Fruit fly (Drosophila melanogaster) whole organism, embryonic: ENCODE results near the gene RpL35.
A peak's percentile ranks its signal among the peaks of the same experiment; 100 is the strongest.

ENCODE experiments used
- Ada2b ChIP-seq: fragments of 200-800 bp; sonication (Bioruptor generic); IDR thresholded peaks from 2 replicates; pipeline ENCODE4 v1.3.6; 2022; ENCODE audit warnings: missing biosample characterization, missing genetic modification characterization
- Adf1 ChIP-seq: fragments of 200-800 bp; sonication (Bioruptor generic); IDR thresholded peaks from 2 replicates; pipeline ENCODE4 v1.3.6; 2022; ENCODE audit warnings: missing biosample characterization, missing genetic modification characterization
- Atf6 ChIP-seq: fragments of 200-800 bp; sonication (Bioruptor generic); IDR thresholded peaks from 2 replicates; pipeline ENCODE4 v1.3.6; 2022; ENCODE audit warnings: missing biosample characterization, missing genetic modification characterization
- Blimp-1 ChIP-seq: fragments of 200-800 bp; sonication (Bioruptor generic); optimal IDR thresholded peaks from 3 replicates; lab custom pipeline; 2018; ENCODE audit warnings: missing biosample characterization, missing genetic modification characterization, mild to moderate bottlenecking, moderate library complexity, missing genetic modification reagents
- C15 ChIP-seq: fragments of 200-800 bp; sonication (Bioruptor generic); IDR thresholded peaks from 3 replicates; pipeline ENCODE4 v1.3.6; 2022; ENCODE audit warnings: missing biosample characterization, missing genetic modification characterization
- CG1024 ChIP-seq: fragments of 200-800 bp; sonication (Bioruptor generic); IDR thresholded peaks from 2 replicates; pipeline ENCODE4 v1.3.6; 2022; ENCODE audit warnings: missing biosample characterization, missing genetic modification characterization
- CG10565 ChIP-seq: fragments of 200-800 bp; sonication (Bioruptor generic); optimal IDR thresholded peaks from 3 replicates; lab custom pipeline; 2016; ENCODE audit warnings: missing biosample characterization, mild to moderate bottlenecking, missing genetic modification characterization
- CG12104 ChIP-seq: fragments of 200-800 bp; sonication (Bioruptor generic); optimal IDR thresholded peaks from 3 replicates; lab custom pipeline; 2016; ENCODE audit warnings: missing biosample characterization, missing genetic modification characterization
- CG13296 ChIP-seq: fragments of 200-800 bp; sonication (Bioruptor generic); optimal IDR thresholded peaks from 3 replicates; lab custom pipeline; 2018; ENCODE audit warnings: missing biosample characterization, mild to moderate bottlenecking, missing genetic modification characterization
- CG13894 ChIP-seq: fragments of 200-800 bp; sonication (Bioruptor generic); optimal IDR thresholded peaks from 3 replicates; lab custom pipeline; 2018; ENCODE audit warnings: missing biosample characterization, mild to moderate bottlenecking, missing genetic modification characterization, moderate library complexity
- CG14860 ChIP-seq: fragments of 200-800 bp; sonication (Bioruptor generic); IDR thresholded peaks from 3 replicates; pipeline ENCODE4 v1.3.6; 2022; ENCODE audit warnings: missing biosample characterization, missing genetic modification characterization; ENCODE audit not compliant: partially characterized antibody
- CG15011 ChIP-seq: fragments of 200-800 bp; sonication (Bioruptor generic); optimal IDR thresholded peaks from 3 replicates; lab custom pipeline; 2018; ENCODE audit warnings: missing biosample characterization, mild to moderate bottlenecking, missing genetic modification characterization
- CG1647 ChIP-seq: fragments of 200-800 bp; sonication (Bioruptor generic); optimal IDR thresholded peaks from 3 replicates; lab custom pipeline; 2016; ENCODE audit warnings: missing biosample characterization, missing genetic modification characterization
- CG30431 ChIP-seq: fragments of 200-800 bp; sonication (Bioruptor generic); optimal IDR thresholded peaks from 2 replicates; lab custom pipeline; 2017; ENCODE audit warnings: missing biosample characterization, missing genetic modification characterization
- CG31388 ChIP-seq: fragments of 200-800 bp; sonication (Bioruptor generic); optimal IDR thresholded peaks from 2 replicates; lab custom pipeline; 2016; ENCODE audit warnings: missing biosample characterization, missing genetic modification characterization
- CG32772 ChIP-seq: fragments of 200-800 bp; sonication (Bioruptor generic); IDR thresholded peaks from 2 replicates; pipeline ENCODE4 v1.3.6; 2022; ENCODE audit warnings: missing biosample characterization, missing genetic modification characterization
- CG34376 ChIP-seq: fragments of 200-800 bp; sonication (Bioruptor generic); optimal IDR thresholded peaks from 2 replicates; lab custom pipeline; 2018; ENCODE audit warnings: missing biosample characterization, mild to moderate bottlenecking, missing genetic modification characterization
- CG7556 ChIP-seq: fragments of 200-800 bp; sonication (Bioruptor generic); optimal IDR thresholded peaks from 2 replicates; lab custom pipeline; 2017; ENCODE audit warnings: missing biosample characterization, mild to moderate bottlenecking, missing genetic modification characterization
- CG7839 ChIP-seq: fragments of 200-800 bp; sonication (Bioruptor generic); optimal IDR thresholded peaks from 3 replicates; lab custom pipeline; 2018; ENCODE audit warnings: missing biosample characterization, mild to moderate bottlenecking, missing genetic modification characterization, moderate library complexity
- CG8089 ChIP-seq: fragments of 200-800 bp; sonication (Bioruptor generic); optimal IDR thresholded peaks from 3 replicates; lab custom pipeline; 2016; ENCODE audit warnings: missing biosample characterization, missing genetic modification characterization
- CG9727 ChIP-seq: fragments of 200-800 bp; sonication (Bioruptor generic); optimal IDR thresholded peaks from 3 replicates; lab custom pipeline; 2017; ENCODE audit warnings: missing biosample characterization, mild to moderate bottlenecking, missing genetic modification characterization
- D19A ChIP-seq: fragments of 200-800 bp; optimal IDR thresholded peaks from 3 replicates; lab custom pipeline; 2019; ENCODE audit warnings: missing biosample characterization, mild to moderate bottlenecking, missing genetic modification characterization, moderate library complexity
- Eip74EF ChIP-seq, 2 experiments: fragments of 200-800 bp in 1 of 2; fragments of >200 bp in 1 of 2; sonication (Bioruptor generic) in 1 of 2; optimal IDR thresholded peaks; 2 replicates each; lab custom pipeline; 2017 to 2019; ENCODE audit warnings: missing biosample characterization in 2 of 2, missing genetic modification characterization in 2 of 2, mild to moderate bottlenecking in 1 of 2, moderate library complexity in 1 of 2
- Hand ChIP-seq: fragments of 200-800 bp; sonication (Bioruptor generic); optimal IDR thresholded peaks from 2 replicates; lab custom pipeline; 2017; ENCODE audit warnings: mild to moderate bottlenecking, missing biosample characterization, missing genetic modification reagents, missing genetic modification characterization
- Lim3 ChIP-seq: fragments of 200-800 bp; sonication (Bioruptor generic); IDR thresholded peaks from 2 replicates; pipeline ENCODE4 v1.3.6; 2022; ENCODE audit warnings: missing biosample characterization, missing genetic modification characterization
- Lpt ChIP-seq: fragments of >200 bp; optimal IDR thresholded peaks from 2 replicates; lab custom pipeline; 2018; ENCODE audit warnings: missing biosample characterization, missing genetic modification characterization
- Myb ChIP-seq: fragments of 200-800 bp; sonication (Bioruptor generic); optimal IDR thresholded peaks from 2 replicates; lab custom pipeline; 2016; ENCODE audit warnings: missing biosample characterization, missing genetic modification characterization
- NC2α ChIP-seq: fragments of 200-800 bp; sonication (Bioruptor generic); optimal IDR thresholded peaks from 2 replicates; lab custom pipeline; 2016; ENCODE audit warnings: missing biosample characterization, missing genetic modification characterization
- Tbp ChIP-seq: fragments of >200 bp; optimal IDR thresholded peaks from 2 replicates; lab custom pipeline; 2018; ENCODE audit warnings: missing biosample characterization, missing genetic modification characterization
- Xbp1 ChIP-seq: fragments of 200-800 bp; sonication (Bioruptor generic); optimal IDR thresholded peaks from 3 replicates; lab custom pipeline; 2016; ENCODE audit warnings: missing biosample characterization, mild to moderate bottlenecking, missing genetic modification characterization
- ab ChIP-seq: fragments of 200-800 bp; sonication (Bioruptor generic); optimal IDR thresholded peaks from 2 replicates; lab custom pipeline; 2016; ENCODE audit warnings: missing biosample characterization, missing genetic modification characterization
- ase ChIP-seq: fragments of 200-800 bp; sonication (Bioruptor generic); IDR thresholded peaks from 3 replicates; pipeline ENCODE4 v1.3.6; 2022; ENCODE audit warnings: missing biosample characterization, missing genetic modification characterization
- bigmax ChIP-seq: fragments of 200-800 bp; sonication (Bioruptor generic); optimal IDR thresholded peaks from 2 replicates; lab custom pipeline; 2018; ENCODE audit warnings: missing biosample characterization, mild to moderate bottlenecking, missing genetic modification characterization
- cad ChIP-seq: fragments of >200 bp; optimal IDR thresholded peaks from 2 replicates; lab custom pipeline; 2017; ENCODE audit warnings: missing biosample characterization, missing genetic modification characterization
- chm ChIP-seq: fragments of 200-800 bp; sonication (Bioruptor generic); IDR thresholded peaks from 2 replicates; pipeline ENCODE4 v1.3.6; 2022; ENCODE audit warnings: missing biosample characterization, missing genetic modification characterization
- emc ChIP-seq: fragments of 200-800 bp; sonication (Bioruptor generic); optimal IDR thresholded peaks from 2 replicates; lab custom pipeline; 2016; ENCODE audit warnings: missing biosample characterization, missing genetic modification characterization
- gcm2 ChIP-seq: fragments of 200-800 bp; sonication (Bioruptor generic); optimal IDR thresholded peaks from 2 replicates; lab custom pipeline; 2016; ENCODE audit warnings: missing biosample characterization, missing genetic modification characterization
- gsb-n ChIP-seq: fragments of 200-800 bp; sonication (Bioruptor generic); optimal IDR thresholded peaks from 3 replicates; lab custom pipeline; 2018; ENCODE audit warnings: missing biosample characterization, mild to moderate bottlenecking, missing genetic modification characterization
- lmd ChIP-seq: fragments of 200-800 bp; sonication (Bioruptor generic); IDR thresholded peaks from 2 replicates; pipeline ENCODE4 v1.3.6; 2022; ENCODE audit warnings: missing biosample characterization, missing genetic modification characterization
- nau ChIP-seq: fragments of 200-800 bp; sonication (Bioruptor generic); optimal IDR thresholded peaks from 3 replicates; lab custom pipeline; 2017; ENCODE audit warnings: missing biosample characterization, mild to moderate bottlenecking, missing genetic modification characterization, missing genetic modification reagents
- pan ChIP-seq, 4 experiments: fragments of >200 bp in 3 of 4; fragments of 200-800 bp in 1 of 4; sonication (Bioruptor generic) in 1 of 4; optimal IDR thresholded peaks in 3 of 4; IDR thresholded peaks in 1 of 4; 2 replicates each; pipeline versions ENCODE4 v1.3.6 to Lab custom; 2017 to 2022; ENCODE audit warnings: missing biosample characterization in 2 of 4, missing genetic modification characterization in 2 of 4, mixed read lengths in 1 of 4
- sqz ChIP-seq: fragments of 200-800 bp; sonication (Bioruptor generic); optimal IDR thresholded peaks from 3 replicates; lab custom pipeline; 2018; ENCODE audit warnings: missing biosample characterization, mild to moderate bottlenecking, missing genetic modification characterization
- toy ChIP-seq: fragments of 200-800 bp; sonication (Bioruptor generic); IDR thresholded peaks from 2 replicates; pipeline ENCODE4 v1.3.6; 2022; ENCODE audit warnings: missing biosample characterization, missing genetic modification characterization
- twi ChIP-seq: fragments of 200-800 bp; optimal IDR thresholded peaks from 2 replicates; lab custom pipeline; 2019; ENCODE audit warnings: missing biosample characterization, mild to moderate bottlenecking, missing genetic modification characterization, moderate library complexity
- tx ChIP-seq: fragments of 200-800 bp; sonication (Bioruptor generic); optimal IDR thresholded peaks from 2 replicates; lab custom pipeline; 2016; ENCODE audit warnings: missing biosample characterization, missing genetic modification characterization
- vfl ChIP-seq: fragments of 200-800 bp; sonication (Bioruptor generic); optimal IDR thresholded peaks from 2 replicates; lab custom pipeline; 2016; ENCODE audit warnings: missing biosample characterization, missing genetic modification characterization
- vnd ChIP-seq: fragments of 200-800 bp; sonication (Bioruptor generic); IDR thresholded peaks from 3 replicates; pipeline ENCODE4 v1.3.6; 2022; ENCODE audit warnings: missing biosample characterization, missing genetic modification characterization; ENCODE audit not compliant: partially characterized antibody
- z ChIP-seq: fragments of 200-800 bp; sonication (Bioruptor generic); IDR thresholded peaks from 3 replicates; pipeline ENCODE4 v1.3.6; 2022; ENCODE audit warnings: missing biosample characterization, missing genetic modification characterization
- zen ChIP-seq: fragments of 200-800 bp; sonication (Bioruptor generic); optimal IDR thresholded peaks from 3 replicates; lab custom pipeline; 2018; ENCODE audit warnings: missing biosample characterization, mild to moderate bottlenecking, missing genetic modification characterization, moderate library complexity
- zf30C ChIP-seq: fragments of 200-800 bp; sonication (Bioruptor generic); optimal IDR thresholded peaks from 3 replicates; lab custom pipeline; 2018; ENCODE audit warnings: missing biosample characterization, mild to moderate bottlenecking, missing genetic modification characterization

RpL35 gene

dm6 chrX:5696436-5697022 lies 24.3 kb downstream of the RpL35 start (continued):
- TF ChIP-seq CG9727 (GFP tag; lab: Kevin White, UChicago), result peak; percentile 98
- TF ChIP-seq ase, result peak; percentile 94
- peak; percentile 84 for TF ChIP-seq nau
- TF ChIP-seq lmd (GFP tag; lab: Robert Waterston, UW), result peak; percentile 96
- TF ChIP-seq NC2α (GFP tag; lab: Kevin White, UChicago), result peak; percentile 93
- no peak for TF ChIP-seq Tbp
- peak; percentile 78 for TF ChIP-seq CG13894
- TF ChIP-seq pan (optimal IDR thresholded peaks at IDR 0.05; lab: Kevin White, UChicago), result no peak
- peak in 1 of 2 experiments; percentile 96 for TF ChIP-seq pan (GFP tag; optimal IDR thresholded peaks at IDR 0.05 in 1 of 2, IDR thresholded peaks at IDR 0.05 in 1 of 2)
- peak; percentile 95 for TF ChIP-seq sqz
- TF ChIP-seq gcm2 (GFP tag; lab: Kevin White, UChicago), result peak; percentile 98
- TF ChIP-seq Ada2b, result peak; percentile 95
- TF ChIP-seq vfl (GFP tag; lab: Kevin White, UChicago), result peak; percentile 91
- TF ChIP-seq zen, result peak; percentile 95
- no peak for TF ChIP-seq vnd (GFP tag; lab: Robert Waterston, UW)
- TF ChIP-seq Eip74EF (GFP tag; optimal IDR thresholded peaks at IDR 0.05; lab: Kevin White, UChicago), result peak in 1 of 2 experiments; percentile 89
- TF ChIP-seq CG15011 (GFP tag; lab: Kevin White, UChicago), result peak; percentile 84
- peak; percentile 56; the same call in 1 of the 3 replicates for TF ChIP-seq z (GFP tag; lab: Robert Waterston, UW)
- peak; percentile 85 for TF ChIP-seq Hand
- TF ChIP-seq Lpt, result no peak
- peak; percentile 69 for TF ChIP-seq D19A (tag; lab: Kevin White, UChicago)
- TF ChIP-seq CG1647 (GFP tag; lab: Kevin White, UChicago), result peak; percentile 97
- TF ChIP-seq Blimp-1 (GFP tag; lab: Kevin White, UChicago), result peak; percentile 92
- TF ChIP-seq chm, result peak; percentile 96
- peak; percentile 79 for TF ChIP-seq CG34376 (GFP tag; lab: Kevin White, UChicago)
- peak; percentile 94 for TF ChIP-seq CG13296 (GFP tag; lab: Kevin White, UChicago)
- peak; percentile 90 for TF ChIP-seq gsb-n (tag; lab: Kevin White, UChicago)
- peak; percentile 96 for TF ChIP-seq CG7556 (GFP tag; lab: Kevin White, UChicago)
- TF ChIP-seq twi, result peak; percentile 60
- TF ChIP-seq CG31388 (GFP tag; lab: Kevin White, UChicago), result peak; percentile 92
- TF ChIP-seq zf30C (GFP tag; lab: Kevin White, UChicago), result peak; percentile 98
- TF ChIP-seq CG14860, result no peak
- peak; percentile 95 for TF ChIP-seq CG12104
- TF ChIP-seq emc (GFP tag; lab: Kevin White, UChicago), result peak; percentile 95
- peak; percentile 98 for TF ChIP-seq CG8089 (GFP tag; lab: Kevin White, UChicago)
- TF ChIP-seq C15, result peak; percentile 87; the same call in 2 of the 3 replicates
- TF ChIP-seq Atf6 (GFP tag; lab: Robert Waterston, UW), result peak; percentile 88
- peak; percentile 96 for TF ChIP-seq CG32772 (GFP tag; lab: Robert Waterston, UW)
- TF ChIP-seq CG1024 (GFP tag; lab: Robert Waterston, UW), result peak; percentile 96
- peak; percentile 92 for TF ChIP-seq Lim3 (GFP tag; lab: Robert Waterston, UW)
- TF ChIP-seq Adf1 (GFP tag; lab: Robert Waterston, UW), result peak; percentile 88
- peak; percentile 97 for TF ChIP-seq Xbp1
- TF ChIP-seq ab, result peak; percentile 98
- TF ChIP-seq CG7839 (tag; lab: Kevin White, UChicago), result peak; percentile 96
- TF ChIP-seq toy (GFP tag; lab: Robert Waterston, UW), result peak; percentile 58; the same call in 1 of the 2 replicates
- peak; percentile 48 for TF ChIP-seq bigmax (GFP tag; lab: Kevin White, UChicago)
- TF ChIP-seq Myb, result peak; percentile 90
- peak; percentile 97 for TF ChIP-seq CG30431
- TF ChIP-seq tx, result peak; percentile 97
- TF ChIP-seq cad (GFP tag; lab: Kevin White, UChicago), result no peak
- peak; percentile 94 for TF ChIP-seq CG10565
